Worm (Caenorhabditis elegans) whole organism, L3 larva: ENCODE measurements around the gene C16C8.10.

Experiments used
- ama-1 ChIP-seq: fragments of 150-350 bp; optimal IDR thresholded peaks from 2 replicates; lab custom pipeline; 2018
- nhr-12 ChIP-seq: fragments of 150-350 bp; optimal IDR thresholded peaks from 2 replicates; lab custom pipeline; 2014; ENCODE audit warnings: missing biosample characterization, missing genetic modification characterization
- pqm-1 ChIP-seq: fragments of 150-350 bp; optimal IDR thresholded peaks from 2 replicates; lab custom pipeline; 2017; ENCODE audit warnings: missing biosample characterization, missing genetic modification characterization, inconsistent platforms
- skn-1 ChIP-seq: fragments of 150-350 bp; optimal IDR thresholded peaks from 2 replicates; lab custom pipeline; 2014; ENCODE audit warnings: missing biosample characterization, missing genetic modification characterization
- ztf-11 ChIP-seq: fragments of 150-350 bp; optimal IDR thresholded peaks from 2 replicates; lab custom pipeline; 2014; ENCODE audit warnings: missing biosample characterization, missing genetic modification characterization

DNA sequence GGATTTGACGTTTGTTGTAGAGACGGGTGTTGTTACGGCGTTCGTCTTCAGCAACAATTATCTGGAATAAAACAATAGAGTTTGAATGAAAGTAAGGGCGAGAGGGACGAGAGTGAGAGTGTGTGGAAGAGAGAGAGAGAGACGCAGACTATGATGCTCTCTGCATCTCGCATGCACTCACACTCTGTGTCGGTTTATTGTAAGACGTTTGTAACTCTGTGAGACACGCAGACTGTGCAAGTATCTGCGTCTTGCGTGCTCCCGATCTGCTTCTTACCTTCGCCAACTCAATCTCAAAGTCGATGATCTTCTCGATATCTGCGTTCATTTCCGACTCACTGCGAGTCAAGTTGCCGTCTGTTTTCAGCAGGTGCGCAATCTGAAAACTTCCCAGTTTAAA lies 41.5 kb downstream of the C16C8.10 start:
- no peak for TF ChIP-seq ztf-11 (tag; lab: Kevin White, UChicago)
- no peak for TF ChIP-seq nhr-12 (tag; lab: Kevin White, UChicago)
- TF ChIP-seq ama-1 (lab: Kevin White, UChicago) = no peak
- no peak for TF ChIP-seq skn-1
- no peak for TF ChIP-seq pqm-1 (tag; lab: Kevin White, UChicago)
